Fruit fly (Drosophila melanogaster) whole organism, adult: ENCODE data around the gene CG4198.

Source experiments
- CG11617 ChIP-seq: fragments of 200-800 bp; sonication (Bioruptor generic); optimal IDR thresholded peaks from 2 replicates; lab custom pipeline; 2017; ENCODE audit warnings: mild to moderate bottlenecking, missing biosample characterization, missing genetic modification reagents, missing genetic modification characterization
- CG1620 ChIP-seq: fragments of 200-800 bp; sonication (Bioruptor generic); optimal IDR thresholded peaks from 2 replicates; lab custom pipeline; 2016; ENCODE audit warnings: missing biosample characterization, missing genetic modification characterization
- CG5204 ChIP-seq: fragments of 200-800 bp; sonication (Bioruptor generic); optimal IDR thresholded peaks from 2 replicates; lab custom pipeline; 2016; ENCODE audit warnings: missing biosample characterization, missing genetic modification characterization
- CG7045 ChIP-seq: fragments of 200-800 bp; sonication (Bioruptor generic); optimal IDR thresholded peaks from 2 replicates; lab custom pipeline; 2017; ENCODE audit warnings: missing biosample characterization, mild to moderate bottlenecking, missing genetic modification characterization
- Crg-1 ChIP-seq: fragments of 200-800 bp; sonication (Bioruptor generic); optimal IDR thresholded peaks from 2 replicates; lab custom pipeline; 2016; ENCODE audit warnings: missing biosample characterization, missing genetic modification characterization
- kay ChIP-seq: fragments of 200-800 bp; sonication (Bioruptor generic); peaks from one replicate; lab custom pipeline; 2016; ENCODE audit warnings: missing biosample characterization, missing genetic modification characterization, borderline replicate concordance

- no peak for TF ChIP-seq CG1620
- no peak for TF ChIP-seq kay (GFP tag; lab: Kevin White, UChicago)
- TF ChIP-seq CG5204 (GFP tag; lab: Kevin White, UChicago), result no peak
- TF ChIP-seq CG7045, result no peak
- TF ChIP-seq CG11617 (GFP tag; lab: Kevin White, UChicago), result no peak
- no peak for TF ChIP-seq Crg-1 (GFP tag; lab: Kevin White, UChicago)
These were observed 7.5 kb upstream of the CG4198 start, which contains the start of gene CG3323 for dm6 chrX:5305591-5305990.
